Worm (Caenorhabditis elegans) whole organism, L4 larva: ENCODE results near the gene adh-1.
A peak's percentile ranks its signal among the peaks of the same experiment; 100 is the strongest.

Experiments
- F26F4.8 ChIP-seq: fragments of 200-800 bp; sonication (Bioruptor generic); conservative IDR thresholded peaks from 2 replicates; pipeline ENCODE4 v1.3.6; 2022; ENCODE audit warnings: missing genetic modification characterization, missing compliant biosample characterization
- R02D3.7 ChIP-seq: fragments of 150-350 bp; sonication (generic microtip); optimal IDR thresholded peaks from 3 replicates; lab custom pipeline; 2014; ENCODE audit warnings: missing biosample characterization, missing genetic modification characterization
- ZK546.5 ChIP-seq, 2 experiments: sonication (generic microtip); optimal IDR thresholded peaks; 2 replicates each; lab custom pipeline; 2017; ENCODE audit warnings: missing biosample characterization in 2 of 2, missing genetic modification characterization in 2 of 2
- aha-1 ChIP-seq: fragments of 150-350 bp; peaks from one replicate; lab custom pipeline; 2014; ENCODE audit warnings: missing biosample characterization, missing genetic modification characterization
- dmd-9 ChIP-seq: fragments of 200-800 bp; sonication (Bioruptor generic); IDR thresholded peaks from 2 replicates; pipeline ENCODE4 v1.3.6; 2022; ENCODE audit warnings: missing genetic modification reagents, missing genetic modification characterization, missing compliant biosample characterization
- lin-38 ChIP-seq: fragments of 200-800 bp; sonication (Bioruptor generic); IDR thresholded peaks from 2 replicates; pipeline ENCODE4 v1.3.6; 2022; ENCODE audit warnings: missing genetic modification reagents, missing genetic modification characterization, missing compliant biosample characterization
- mdl-1 ChIP-seq, 2 experiments: fragments of 150-350 bp in 1 of 2; sonication (generic microtip) in 1 of 2; optimal IDR thresholded peaks; 2 replicates each; lab custom pipeline; 2014 to 2017; ENCODE audit warnings: missing biosample characterization in 2 of 2, missing genetic modification characterization in 2 of 2
- unc-39 ChIP-seq: sonication (generic microtip); optimal IDR thresholded peaks from 2 replicates; lab custom pipeline; 2017; ENCODE audit warnings: missing biosample characterization, missing genetic modification characterization
- unc-62 ChIP-seq, 3 experiments: fragments of 150-350 bp in 1 of 3; sonication (generic microtip); optimal IDR thresholded peaks in 2 of 3; peaks in 1 of 3; 1 replicate in 1 of 3; 2 replicates in 2 of 3; lab custom pipeline; 2014 to 2017; ENCODE audit warnings: missing biosample characterization in 3 of 3, missing genetic modification characterization in 3 of 3, missing genetic modification reagents in 3 of 3, missing genotype in 1 of 3
- zfp-2 ChIP-seq: sonication (generic microtip); optimal IDR thresholded peaks from 2 replicates; lab custom pipeline; 2016; ENCODE audit warnings: mild to moderate bottlenecking, missing genetic modification characterization, missing compliant biosample characterization

- TF ChIP-seq unc-62 (GFP tag; optimal IDR thresholded peaks at IDR 0.05 in 1 of 2; lab: Kevin White, UChicago) = peak in 1 of 2 experiments; percentile 96
- TF ChIP-seq unc-62 (tag; optimal IDR thresholded peaks at IDR 0.05; lab: Kevin White, UChicago) = no peak
- 0 out of 2 replicates have a peak, but pooled peaks have one; percentile 29 for TF ChIP-seq dmd-9 (GFP tag; lab: Robert Waterston, UW)
- no peak for TF ChIP-seq lin-38
- TF ChIP-seq aha-1 (tag; lab: Kevin White, UChicago) = peak; percentile 89
- no peak for TF ChIP-seq F26F4.8 (GFP tag; lab: Robert Waterston, UW)
- TF ChIP-seq zfp-2 (tag; lab: Kevin White, UChicago) = no peak
- no peak for TF ChIP-seq unc-39
- TF ChIP-seq R02D3.7 (tag; lab: Kevin White, UChicago) = no peak
- no peak for TF ChIP-seq mdl-1 (tag; optimal IDR thresholded peaks at IDR 0.05; lab: Kevin White, UChicago)
- no peak for TF ChIP-seq ZK546.5 (tag; optimal IDR thresholded peaks at IDR 0.05; lab: Kevin White, UChicago)
Observed at ce11 chrV:11896322-11896898, 8.4 kb downstream of the adh-1 start.
